Fruit fly (Drosophila melanogaster) whole organism, embryonic: Measurements from ENCODE around the gene CG11562.

Experiments
- Atf3 ChIP-seq: fragments of 200-800 bp; sonication (Bioruptor generic); optimal IDR thresholded peaks from 3 replicates; lab custom pipeline; 2016; ENCODE audit warnings: missing biosample characterization, missing genetic modification characterization
- BtbVII ChIP-seq: fragments of 200-800 bp; sonication (Bioruptor generic); optimal IDR thresholded peaks from 3 replicates; lab custom pipeline; 2017; ENCODE audit warnings: missing biosample characterization, mild to moderate bottlenecking, missing genetic modification characterization
- Bteb2 ChIP-seq: fragments of 200-800 bp; sonication (Bioruptor generic); optimal IDR thresholded peaks from 2 replicates; lab custom pipeline; 2016; ENCODE audit warnings: missing biosample characterization, missing genetic modification characterization
- CG10267 ChIP-seq: fragments of 200-800 bp; sonication (Bioruptor generic); optimal IDR thresholded peaks from 2 replicates; lab custom pipeline; 2018; ENCODE audit warnings: missing biosample characterization, mild to moderate bottlenecking, missing genetic modification characterization, moderate library complexity
- CG10565 ChIP-seq: fragments of 200-800 bp; sonication (Bioruptor generic); optimal IDR thresholded peaks from 3 replicates; lab custom pipeline; 2016; ENCODE audit warnings: missing biosample characterization, mild to moderate bottlenecking, missing genetic modification characterization
- CG11723 ChIP-seq: fragments of 200-800 bp; sonication (Bioruptor generic); optimal IDR thresholded peaks from 2 replicates; lab custom pipeline; 2017; ENCODE audit warnings: missing biosample characterization, mild to moderate bottlenecking, missing genetic modification characterization
- CG12236 ChIP-seq: fragments of 200-800 bp; sonication (Bioruptor generic); optimal IDR thresholded peaks from 2 replicates; lab custom pipeline; 2016; ENCODE audit warnings: missing biosample characterization, missing genetic modification characterization
- CG13123 ChIP-seq: fragments of 200-800 bp; sonication (Bioruptor generic); optimal IDR thresholded peaks from 2 replicates; lab custom pipeline; 2016; ENCODE audit warnings: missing biosample characterization, missing genetic modification characterization
- CG13775 ChIP-seq: fragments of 200-800 bp; sonication (Bioruptor generic); optimal IDR thresholded peaks from 3 replicates; lab custom pipeline; 2017; ENCODE audit warnings: missing biosample characterization, mild to moderate bottlenecking, missing genetic modification characterization
- CG14667 ChIP-seq: fragments of 200-800 bp; sonication (Bioruptor generic); IDR thresholded peaks from 2 replicates; pipeline ENCODE4 v1.3.6; 2022; ENCODE audit warnings: missing biosample characterization, missing genetic modification characterization
- CG14860 ChIP-seq: fragments of 200-800 bp; sonication (Bioruptor generic); IDR thresholded peaks from 3 replicates; pipeline ENCODE4 v1.3.6; 2022; ENCODE audit warnings: missing biosample characterization, missing genetic modification characterization; ENCODE audit not compliant: partially characterized antibody
- CG18011 ChIP-seq: fragments of 200-800 bp; sonication (Bioruptor generic); optimal IDR thresholded peaks from 2 replicates; lab custom pipeline; 2017; ENCODE audit warnings: missing biosample characterization, missing genetic modification characterization, mild to moderate bottlenecking, moderate library complexity, missing genotype
- CG2129 ChIP-seq: fragments of 200-800 bp; sonication (Bioruptor generic); IDR thresholded peaks from 2 replicates; pipeline ENCODE4 v1.3.6; 2022; ENCODE audit warnings: missing biosample characterization, missing genetic modification characterization; ENCODE audit not compliant: partially characterized antibody
- CG2889 ChIP-seq: fragments of 200-800 bp; sonication (Bioruptor generic); IDR thresholded peaks from 3 replicates; pipeline ENCODE4 v1.3.6; 2022; ENCODE audit warnings: missing biosample characterization, missing genetic modification characterization
- CG30020 ChIP-seq: fragments of 200-800 bp; optimal IDR thresholded peaks from 2 replicates; lab custom pipeline; 2019; ENCODE audit warnings: missing biosample characterization, mild to moderate bottlenecking, missing genetic modification characterization, moderate library complexity
- CG8290 ChIP-seq, 3 experiments: fragments of 200-800 bp; sonication (Bioruptor generic); optimal IDR thresholded peaks; 2 replicates each; lab custom pipeline; 2016 to 2019; ENCODE audit warnings: missing biosample characterization in 3 of 3, missing genetic modification characterization in 3 of 3, mild to moderate bottlenecking in 2 of 3, moderate library complexity in 1 of 3
- CG8388 ChIP-seq: fragments of 200-800 bp; sonication (Bioruptor generic); optimal IDR thresholded peaks from 2 replicates; lab custom pipeline; 2019; ENCODE audit warnings: missing biosample characterization, mild to moderate bottlenecking, missing genetic modification characterization, moderate library complexity
- CG9215 ChIP-seq: fragments of 200-800 bp; sonication (Bioruptor generic); IDR thresholded peaks from 2 replicates; pipeline ENCODE4 v1.3.6; 2022; ENCODE audit warnings: missing biosample characterization, missing genetic modification characterization
- CG9609 ChIP-seq: fragments of 200-800 bp; sonication (Bioruptor generic); optimal IDR thresholded peaks from 3 replicates; lab custom pipeline; 2016; ENCODE audit warnings: missing biosample characterization, missing genetic modification characterization
- CTCF ChIP-seq: fragments of 200-800 bp; sonication (Bioruptor generic); optimal IDR thresholded peaks from 2 replicates; lab custom pipeline; 2017; ENCODE audit warnings: missing biosample characterization, mild to moderate bottlenecking, missing genetic modification characterization, moderate library complexity
- Deaf1 ChIP-seq: fragments of 200-800 bp; optimal IDR thresholded peaks from 3 replicates; lab custom pipeline; 2019; ENCODE audit warnings: missing biosample characterization, mild to moderate bottlenecking, missing genetic modification characterization, moderate library complexity
- Dip2 ChIP-seq: fragments of 200-800 bp; sonication (Bioruptor generic); IDR thresholded peaks from 2 replicates; pipeline ENCODE4 v1.3.6; 2022; ENCODE audit warnings: missing biosample characterization, missing genetic modification characterization
- Eip74EF ChIP-seq, 2 experiments: fragments of 200-800 bp in 1 of 2; fragments of >200 bp in 1 of 2; sonication (Bioruptor generic) in 1 of 2; optimal IDR thresholded peaks; 2 replicates each; lab custom pipeline; 2017 to 2019; ENCODE audit warnings: missing biosample characterization in 2 of 2, missing genetic modification characterization in 2 of 2, mild to moderate bottlenecking in 1 of 2, moderate library complexity in 1 of 2
- Fer3 ChIP-seq: fragments of 200-800 bp; sonication (Bioruptor generic); optimal IDR thresholded peaks from 2 replicates; lab custom pipeline; 2018; ENCODE audit warnings: missing biosample characterization, mild to moderate bottlenecking, missing genetic modification characterization, moderate library complexity
- HLH3B ChIP-seq: fragments of 200-800 bp; sonication (Bioruptor generic); IDR thresholded peaks from 2 replicates; pipeline ENCODE4 v1.3.6; 2022; ENCODE audit warnings: missing biosample characterization, missing genetic modification characterization
- Jarid2 ChIP-seq: fragments of 200-800 bp; sonication (Bioruptor generic); optimal IDR thresholded peaks from 3 replicates; lab custom pipeline; 2017; ENCODE audit warnings: mild to moderate bottlenecking, missing biosample characterization, missing genetic modification reagents, missing genetic modification characterization
- Lhr ChIP-seq: fragments of 200-800 bp; sonication (Bioruptor generic); optimal IDR thresholded peaks from 3 replicates; lab custom pipeline; 2017; ENCODE audit warnings: mild to moderate bottlenecking, missing biosample characterization, missing genetic modification reagents, missing genetic modification characterization
- MESR4 ChIP-seq: fragments of 200-800 bp; sonication (Bioruptor generic); optimal IDR thresholded peaks from 2 replicates; lab custom pipeline; 2018; ENCODE audit warnings: missing biosample characterization, mild to moderate bottlenecking, missing genetic modification characterization, moderate library complexity
- Myb ChIP-seq: fragments of 200-800 bp; sonication (Bioruptor generic); optimal IDR thresholded peaks from 2 replicates; lab custom pipeline; 2016; ENCODE audit warnings: missing biosample characterization, missing genetic modification characterization
- NC2β ChIP-seq: fragments of 200-800 bp; sonication (Bioruptor generic); optimal IDR thresholded peaks from 2 replicates; lab custom pipeline; 2016; ENCODE audit warnings: missing biosample characterization, missing genetic modification characterization
- Nf-YB ChIP-seq: fragments of 200-800 bp; sonication (Bioruptor generic); optimal IDR thresholded peaks from 3 replicates; lab custom pipeline; 2019; ENCODE audit warnings: missing biosample characterization, mild to moderate bottlenecking, missing genetic modification characterization, moderate library complexity
- NfI ChIP-seq: fragments of 200-800 bp; sonication (Bioruptor generic); optimal IDR thresholded peaks from 3 replicates; lab custom pipeline; 2018; ENCODE audit warnings: missing biosample characterization, mild to moderate bottlenecking, missing genetic modification characterization, moderate library complexity
- TFAM ChIP-seq: fragments of 200-800 bp; sonication (Bioruptor generic); optimal IDR thresholded peaks from 2 replicates; lab custom pipeline; 2017; ENCODE audit warnings: missing biosample characterization, missing genetic modification characterization, inconsistent platforms
- Tbp ChIP-seq: fragments of >200 bp; optimal IDR thresholded peaks from 2 replicates; lab custom pipeline; 2018; ENCODE audit warnings: missing biosample characterization, missing genetic modification characterization
- ase ChIP-seq: fragments of 200-800 bp; sonication (Bioruptor generic); IDR thresholded peaks from 3 replicates; pipeline ENCODE4 v1.3.6; 2022; ENCODE audit warnings: missing biosample characterization, missing genetic modification characterization
- btn ChIP-seq: fragments of 200-800 bp; sonication (Bioruptor generic); optimal IDR thresholded peaks from 2 replicates; lab custom pipeline; 2016; ENCODE audit warnings: missing biosample characterization, missing genetic modification characterization
- crp ChIP-seq, 2 experiments: fragments of 200-800 bp; sonication (Bioruptor generic); optimal IDR thresholded peaks; 2 replicates in 1 of 2; 3 replicates in 1 of 2; lab custom pipeline; 2017; ENCODE audit warnings: missing biosample characterization in 2 of 2, missing genetic modification characterization in 2 of 2, mild to moderate bottlenecking in 1 of 2, moderate library complexity in 1 of 2
- disco-r ChIP-seq: fragments of 200-800 bp; sonication (Bioruptor generic); optimal IDR thresholded peaks from 2 replicates; lab custom pipeline; 2016; ENCODE audit warnings: missing biosample characterization, missing genetic modification characterization
- ems ChIP-seq: fragments of 200-800 bp; sonication (Bioruptor generic); optimal IDR thresholded peaks from 3 replicates; lab custom pipeline; 2016; ENCODE audit warnings: missing biosample characterization, missing genetic modification characterization
- fu2 ChIP-seq: fragments of 200-800 bp; sonication (Bioruptor generic); optimal IDR thresholded peaks from 2 replicates; lab custom pipeline; 2016; ENCODE audit warnings: missing biosample characterization, missing genetic modification characterization
- gem ChIP-seq: fragments of 200-800 bp; sonication (Bioruptor generic); optimal IDR thresholded peaks from 2 replicates; lab custom pipeline; 2019; ENCODE audit warnings: missing biosample characterization, mild to moderate bottlenecking, missing genetic modification characterization, moderate library complexity
- gsb ChIP-seq: fragments of 200-800 bp; sonication (Bioruptor generic); IDR thresholded peaks from 2 replicates; pipeline ENCODE4 v1.3.6; 2022; ENCODE audit warnings: missing biosample characterization, missing genetic modification characterization
- hb ChIP-seq: fragments of 200-800 bp; sonication (Bioruptor generic); IDR thresholded peaks from 3 replicates; pipeline ENCODE4 v1.3.6; 2022; ENCODE audit warnings: missing biosample characterization, missing genetic modification characterization; ENCODE audit not compliant: partially characterized antibody
- inv ChIP-seq: fragments of 200-800 bp; sonication (Bioruptor generic); IDR thresholded peaks from 2 replicates; pipeline ENCODE4 v1.3.6; 2022; ENCODE audit warnings: missing biosample characterization, missing genetic modification characterization; ENCODE audit not compliant: partially characterized antibody
- mirr ChIP-seq: fragments of 200-800 bp; sonication (Bioruptor generic); optimal IDR thresholded peaks from 3 replicates; lab custom pipeline; 2018; ENCODE audit warnings: missing biosample characterization, mild to moderate bottlenecking, missing genetic modification characterization
- otp ChIP-seq: fragments of 200-800 bp; sonication (Bioruptor generic); IDR thresholded peaks from 3 replicates; pipeline ENCODE4, ENCODE4 v1.3.6; 2022; ENCODE audit warnings: missing biosample characterization, missing genetic modification characterization
- p53 ChIP-seq: fragments of 200-800 bp; sonication (Bioruptor generic); optimal IDR thresholded peaks from 2 replicates; lab custom pipeline; 2016; ENCODE audit warnings: missing biosample characterization, missing genetic modification characterization
- sima ChIP-seq: fragments of 200-800 bp; sonication (Bioruptor generic); optimal IDR thresholded peaks from 2 replicates; lab custom pipeline; 2016; ENCODE audit warnings: missing biosample characterization, missing genetic modification characterization
- sna ChIP-seq: fragments of 200-800 bp; sonication (Bioruptor generic); IDR thresholded peaks from 2 replicates; pipeline ENCODE4 v1.3.6; 2022; ENCODE audit warnings: missing biosample characterization, missing genetic modification characterization; ENCODE audit not compliant: partially characterized antibody
- z ChIP-seq: fragments of 200-800 bp; sonication (Bioruptor generic); IDR thresholded peaks from 3 replicates; pipeline ENCODE4 v1.3.6; 2022; ENCODE audit warnings: missing biosample characterization, missing genetic modification characterization

Gene CG11562

dm6 chr2L:247845-248473 is 44.3 kb upstream of the CG11562 start (continued):
- TF ChIP-seq hb (GFP tag; lab: Robert Waterston, UW), result no peak
- TF ChIP-seq MESR4, result no peak
- TF ChIP-seq HLH3B (GFP tag; lab: Robert Waterston, UW), result no peak
- no peak for TF ChIP-seq Dip2 (GFP tag; lab: Robert Waterston, UW)
- no peak for TF ChIP-seq fu2 (GFP tag; lab: Kevin White, UChicago)
- no peak for TF ChIP-seq Atf3 (GFP tag; lab: Kevin White, UChicago)
- TF ChIP-seq CG9215 (GFP tag; lab: Robert Waterston, UW), result peak; percentile 61; the same call in 1 of the 2 replicates
- no peak for TF ChIP-seq NC2β (GFP tag; lab: Kevin White, UChicago)
- no peak for TF ChIP-seq CG12236 (GFP tag; lab: Kevin White, UChicago)
- no peak for TF ChIP-seq p53 (GFP tag; lab: Kevin White, UChicago)
- peak; percentile 58 for TF ChIP-seq NfI
- TF ChIP-seq CG14667 (GFP tag; lab: Robert Waterston, UW), result no peak
- no peak for TF ChIP-seq ems (GFP tag; lab: Kevin White, UChicago)
- TF ChIP-seq inv (GFP tag; lab: Robert Waterston, UW), result no peak
- peak; percentile 29 for TF ChIP-seq CG11723 (GFP tag; lab: Kevin White, UChicago)
- TF ChIP-seq sna (GFP tag; lab: Robert Waterston, UW), result no peak
- no peak for TF ChIP-seq Lhr (GFP tag; lab: Kevin White, UChicago)
- TF ChIP-seq btn (GFP tag; lab: Kevin White, UChicago), result no peak
- TF ChIP-seq gsb (GFP tag; lab: Robert Waterston, UW), result no peak
- TF ChIP-seq crp (GFP tag; optimal IDR thresholded peaks at IDR 0.05; lab: Kevin White, UChicago), result no peak
- TF ChIP-seq CG8388 (GFP tag; lab: Kevin White, UChicago), result peak; percentile 29
- no peak for TF ChIP-seq CG10565 (GFP tag; lab: Kevin White, UChicago)
- TF ChIP-seq CG18011 (GFP tag; lab: Kevin White, UChicago), result peak; percentile 5
- no peak for TF ChIP-seq z (GFP tag; lab: Robert Waterston, UW)
- TF ChIP-seq otp (GFP tag; lab: Robert Waterston, UW), result no peak
- TF ChIP-seq CG13775 (GFP tag; lab: Kevin White, UChicago), result peak; percentile 69
- TF ChIP-seq Bteb2 (GFP tag; lab: Kevin White, UChicago), result no peak
- TF ChIP-seq Fer3 (tag; lab: Kevin White, UChicago), result peak; percentile 46
- peak; percentile 45 for TF ChIP-seq Deaf1 (tag; lab: Kevin White, UChicago)
- TF ChIP-seq CG8290 (GFP tag; optimal IDR thresholded peaks at IDR 0.05; lab: Kevin White, UChicago), result no peak
- TF ChIP-seq CG8290 (tag; optimal IDR thresholded peaks at IDR 0.05; lab: Kevin White, UChicago), result peak in 1 of 2 experiments; percentile 37
- peak; percentile 75 for TF ChIP-seq gem
- TF ChIP-seq Myb (GFP tag; lab: Kevin White, UChicago), result no peak
- peak; percentile 6 for TF ChIP-seq CG9609 (GFP tag; lab: Kevin White, UChicago)
- TF ChIP-seq ase, result no peak
- TF ChIP-seq CG14860 (GFP tag; lab: Robert Waterston, UW), result no peak
- no peak for TF ChIP-seq TFAM (GFP tag; lab: Kevin White, UChicago)
- peak; percentile 13 for TF ChIP-seq disco-r (GFP tag; lab: Kevin White, UChicago)
- TF ChIP-seq sima (GFP tag; lab: Kevin White, UChicago), result no peak
- peak; percentile 52 for TF ChIP-seq mirr (GFP tag; lab: Kevin White, UChicago)
- TF ChIP-seq CG10267 (tag; lab: Kevin White, UChicago), result peak; percentile 42
- peak; percentile 75 for TF ChIP-seq BtbVII (GFP tag; lab: Kevin White, UChicago)
- TF ChIP-seq Eip74EF (GFP tag; optimal IDR thresholded peaks at IDR 0.05; lab: Kevin White, UChicago), result peak in 1 of 2 experiments; percentile 10
- no peak for TF ChIP-seq CG2889
- no peak for TF ChIP-seq Tbp (GFP tag; lab: Kevin White, UChicago)
- TF ChIP-seq CTCF, result no peak
- no peak for TF ChIP-seq CG13123
- TF ChIP-seq Jarid2 (GFP tag; lab: Kevin White, UChicago), result no peak
- TF ChIP-seq CG30020, result no peak
- TF ChIP-seq CG2129, result no peak
- TF ChIP-seq Nf-YB (GFP tag; lab: Kevin White, UChicago), result peak; percentile 51
